Fruit fly (Drosophila melanogaster): ENCODE data around the gene CG14418.

CG14418 gene

DNA sequence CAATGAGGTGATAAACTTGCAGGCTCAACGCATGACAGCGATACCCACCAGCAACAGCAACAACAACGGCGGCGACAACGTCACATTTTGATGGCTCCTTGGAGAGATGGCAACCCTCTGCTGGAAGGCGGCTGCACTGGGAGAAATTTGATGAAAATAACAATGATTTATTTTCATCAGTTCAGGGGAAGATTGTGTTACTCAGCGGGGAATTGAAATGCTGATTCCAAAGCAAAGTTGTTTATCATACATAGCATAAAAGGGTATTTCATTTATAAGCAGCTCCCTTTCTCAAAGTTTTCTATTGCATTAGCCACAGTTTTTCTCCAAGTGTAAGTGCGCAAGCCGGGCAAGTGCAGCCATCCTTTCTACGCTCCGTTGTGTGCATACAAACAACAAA is 2.8 kb downstream of the CG14418 start:
- TF ChIP-seq psq (optimal IDR thresholded peaks at IDR 0.05) (no peak), CG8478 (optimal IDR thresholded peaks at IDR 0.05) (no peak), pan (optimal IDR thresholded peaks at IDR 0.05) (no peak), EcR (GFP tag; optimal IDR thresholded peaks at IDR 0.05) (no peak), Dll (optimal IDR thresholded peaks at IDR 0.05) (no peak), usp (GFP tag; optimal IDR thresholded peaks at IDR 0.05) (no peak)

dm6 chrX:2877070-2877469 is 6.4 kb downstream of the CG14418 start:
- TF ChIP-seq EcR (GFP tag; optimal IDR thresholded peaks at IDR 0.05) = no peak
- TF ChIP-seq usp (GFP tag; optimal IDR thresholded peaks at IDR 0.05) = no peak
- no peak for TF ChIP-seq CG8478 (optimal IDR thresholded peaks at IDR 0.05)
- no peak for TF ChIP-seq pan (optimal IDR thresholded peaks at IDR 0.05)
- no peak for TF ChIP-seq psq (optimal IDR thresholded peaks at IDR 0.05)
- TF ChIP-seq Dll (optimal IDR thresholded peaks at IDR 0.05) = no peak

dm6 chrX:2876433-2876832 is 7.0 kb downstream of the CG14418 start, which contains the start of gene CG14417:
TSS of gene CG14417 (minus strand) at chrX:2876533.
- no peak for TF ChIP-seq Dll (optimal IDR thresholded peaks at IDR 0.05)
- TF ChIP-seq usp (GFP tag; optimal IDR thresholded peaks at IDR 0.05) = no peak
- TF ChIP-seq psq (optimal IDR thresholded peaks at IDR 0.05) = no peak
- no peak for TF ChIP-seq pan (optimal IDR thresholded peaks at IDR 0.05)
- TF ChIP-seq CG8478 (optimal IDR thresholded peaks at IDR 0.05) = no peak
- TF ChIP-seq EcR (GFP tag; optimal IDR thresholded peaks at IDR 0.05) = no peak

DNA sequence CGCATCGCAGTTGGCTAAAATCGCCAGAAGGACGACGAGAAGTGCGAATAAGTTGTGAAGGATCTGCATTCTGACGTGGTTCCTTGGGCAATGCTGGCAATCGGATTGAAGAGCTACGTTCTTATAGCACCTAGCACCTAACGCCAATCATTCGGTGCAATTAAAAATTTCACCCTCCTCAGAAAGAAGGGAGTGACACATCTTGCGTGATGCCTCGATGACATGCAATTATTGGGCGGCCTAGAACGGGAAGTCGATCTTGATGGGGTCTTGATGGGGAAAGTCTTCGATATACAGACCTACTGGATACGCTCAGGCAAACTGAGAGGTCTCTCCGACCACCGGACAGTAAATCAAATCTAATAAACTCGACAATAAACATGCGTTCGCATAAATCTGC is 10.7 kb downstream of the CG14418 start, which contains the start of gene CG14416:
CG14416 (minus strand) TSS at position 101 of the 400 bp plus-strand sequence.
- TF ChIP-seq psq (optimal IDR thresholded peaks at IDR 0.05) = no peak
- TF ChIP-seq Dll (optimal IDR thresholded peaks at IDR 0.05) = no peak
- no peak for TF ChIP-seq pan (optimal IDR thresholded peaks at IDR 0.05)
- no peak for TF ChIP-seq CG8478 (optimal IDR thresholded peaks at IDR 0.05)
- no peak for TF ChIP-seq EcR (GFP tag; optimal IDR thresholded peaks at IDR 0.05)
- TF ChIP-seq usp (GFP tag; optimal IDR thresholded peaks at IDR 0.05) = no peak

DNA sequence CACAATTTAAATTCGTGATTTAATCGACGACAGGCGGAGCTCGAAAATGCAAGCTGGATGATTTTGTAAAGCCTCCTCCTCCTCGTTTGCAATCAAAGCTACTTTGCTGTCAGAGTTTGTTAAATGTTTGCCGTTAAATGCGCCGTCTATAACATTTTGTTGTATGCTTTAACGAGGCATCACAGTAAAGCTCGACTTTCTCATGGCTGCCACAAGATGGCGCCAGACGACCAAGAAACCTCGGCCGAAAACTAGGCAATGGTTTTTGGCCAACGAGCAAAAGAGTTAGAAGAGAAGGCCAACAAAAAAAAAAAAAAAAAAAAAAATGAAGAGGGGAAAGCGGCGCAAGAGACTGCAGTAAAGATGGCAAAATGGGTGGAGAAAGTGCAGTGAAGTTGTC is 14.0 kb downstream of the CG14418 start:
- TF ChIP-seq psq (optimal IDR thresholded peaks at IDR 0.05) = no peak
- no peak for TF ChIP-seq EcR (GFP tag; optimal IDR thresholded peaks at IDR 0.05)
- TF ChIP-seq CG8478 (optimal IDR thresholded peaks at IDR 0.05) = no peak
- TF ChIP-seq Dll (optimal IDR thresholded peaks at IDR 0.05) = no peak
- TF ChIP-seq usp (GFP tag; optimal IDR thresholded peaks at IDR 0.05) = no peak
- no peak for TF ChIP-seq pan (optimal IDR thresholded peaks at IDR 0.05)

DNA sequence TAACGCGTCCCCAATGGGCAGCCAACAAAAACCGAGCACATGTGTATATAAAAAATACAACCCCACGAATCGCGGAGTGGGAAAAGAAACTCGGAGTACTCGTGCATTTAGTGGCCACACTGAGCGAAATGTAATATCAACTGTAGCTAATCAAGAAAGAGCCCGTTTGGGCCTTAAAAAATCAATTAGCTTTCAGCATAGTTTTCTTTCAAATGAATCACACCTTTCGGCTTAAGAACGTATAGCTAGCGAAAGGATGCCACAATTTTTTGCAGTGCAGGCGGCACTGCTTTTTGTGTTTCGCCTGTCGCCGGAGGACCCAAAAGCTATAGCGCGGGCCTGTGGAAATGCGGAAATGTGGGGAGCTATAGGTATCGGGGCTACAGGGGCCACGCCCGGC is 22.5 kb downstream of the CG14418 start:
- no peak for TF ChIP-seq usp (GFP tag; optimal IDR thresholded peaks at IDR 0.05)
- TF ChIP-seq EcR (GFP tag; optimal IDR thresholded peaks at IDR 0.05) = no peak
- TF ChIP-seq psq (optimal IDR thresholded peaks at IDR 0.05) = no peak
- TF ChIP-seq CG8478 (optimal IDR thresholded peaks at IDR 0.05) = no peak
- TF ChIP-seq pan (optimal IDR thresholded peaks at IDR 0.05) = no peak
- no peak for TF ChIP-seq Dll (optimal IDR thresholded peaks at IDR 0.05)
